Worm (Caenorhabditis elegans) whole organism, young adult: ENCODE results near the gene mpk-1.

Experiments
- C06A6.2 ChIP-seq: fragments of 200-800 bp; sonication (Bioruptor generic); conservative IDR thresholded peaks from 2 replicates; pipeline ENCODE4 v1.3.6; 2022; ENCODE audit warnings: missing genetic modification characterization, missing compliant biosample characterization
- aptf-3 ChIP-seq: fragments of 200-800 bp; sonication (Bioruptor generic); IDR thresholded peaks from 2 replicates; pipeline ENCODE4 v1.3.6; 2022; ENCODE audit warnings: missing genetic modification characterization, missing compliant biosample characterization
- ceh-91 ChIP-seq: fragments of 200-800 bp; sonication (Bioruptor generic); IDR thresholded peaks from 2 replicates; pipeline ENCODE4 v1.3.6; 2022; ENCODE audit warnings: missing genetic modification reagents, missing genetic modification characterization, missing compliant biosample characterization
- hlh-26 ChIP-seq: fragments of 200-800 bp; sonication (Bioruptor generic); conservative IDR thresholded peaks from 2 replicates; pipeline ENCODE4 v1.3.6; 2022; ENCODE audit warnings: missing genetic modification reagents, missing genetic modification characterization, missing compliant biosample characterization
- hmg-20 ChIP-seq: fragments of 200-800 bp; sonication (Bioruptor generic); IDR thresholded peaks from 2 replicates; pipeline ENCODE4 v1.3.6; 2022; ENCODE audit warnings: missing genetic modification reagents, missing genetic modification characterization, missing compliant biosample characterization
- let-607 ChIP-seq, 2 experiments: fragments of 200-800 bp in 1 of 2; sonication (Bioruptor generic) in 1 of 2; sonication (generic microtip) in 1 of 2; optimal IDR thresholded peaks; 2 replicates each; lab custom pipeline; 2016 to 2018; ENCODE audit warnings: mild to moderate bottlenecking in 2 of 2, missing compliant biosample characterization in 2 of 2, missing genetic modification characterization in 2 of 2, moderate library complexity in 2 of 2, missing genotype in 1 of 2
- snpc-1.1 ChIP-seq: sonication (generic microtip); optimal IDR thresholded peaks from 2 replicates; lab custom pipeline; 2017; ENCODE audit warnings: missing genetic modification characterization, mild to moderate bottlenecking, missing compliant biosample characterization, antibody characterized with exemption, moderate library complexity, missing genotype, missing genetic modification reagents; ENCODE audit not compliant: insufficient read depth
- snpc-4 ChIP-seq, 5 experiments: fragments of 150-350 bp in 1 of 5; sonication (generic microtip) in 4 of 5; optimal IDR thresholded peaks; 2 replicates each; lab custom pipeline; 2014 to 2018; ENCODE audit warnings: missing genetic modification characterization in 5 of 5, missing biosample characterization in 3 of 5, antibody characterized with exemption in 2 of 5, mild to moderate bottlenecking in 2 of 5, missing compliant biosample characterization in 2 of 5, missing genotype in 2 of 5, moderate library complexity in 2 of 5, missing genetic modification reagents in 1 of 5
- somi-1 ChIP-seq: fragments of 200-800 bp; sonication (Bioruptor generic); optimal IDR thresholded peaks from 2 replicates; lab custom pipeline; 2018; ENCODE audit warnings: mild to moderate bottlenecking, missing genetic modification characterization, missing compliant biosample characterization
- unc-62 ChIP-seq: fragments of 150-350 bp; optimal IDR thresholded peaks from 2 replicates; lab custom pipeline; 2014; ENCODE audit warnings: missing biosample characterization, missing genetic modification reagents, missing genetic modification characterization
- ztf-3 ChIP-seq: fragments of 200-800 bp; sonication (Bioruptor generic); optimal IDR thresholded peaks from 2 replicates; lab custom pipeline; 2018; ENCODE audit warnings: mild to moderate bottlenecking, missing genetic modification characterization, missing compliant biosample characterization

DNA sequence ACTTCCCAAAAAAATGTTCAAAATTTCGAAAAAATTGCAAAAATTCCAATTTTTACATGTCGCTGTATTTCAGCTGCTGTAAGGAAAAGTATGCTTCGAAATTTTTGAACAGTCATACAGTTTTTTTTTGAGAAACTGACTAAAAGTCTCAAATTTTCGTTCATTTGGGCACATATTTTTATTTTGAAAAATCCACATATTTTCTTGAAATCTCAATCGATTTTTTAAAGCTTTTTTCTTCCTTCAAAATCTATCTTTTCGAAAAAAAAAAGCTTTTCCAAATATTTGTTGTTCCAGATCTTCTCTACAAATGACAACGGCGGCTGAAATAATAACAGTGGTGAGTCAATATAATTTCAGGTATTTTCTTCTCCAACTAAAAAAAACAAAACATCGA is 30.9 kb downstream of the mpk-1 start, which contains the start of gene asd-1:
- TF ChIP-seq C06A6.2 (GFP tag; lab: Robert Waterston, UW) = no peak
- no peak for TF ChIP-seq somi-1 (GFP tag; lab: Kevin White, UChicago)
- no peak for TF ChIP-seq unc-62 (GFP tag; lab: Kevin White, UChicago)
- no peak for TF ChIP-seq ztf-3
- TF ChIP-seq hlh-26 (GFP tag; lab: Robert Waterston, UW) = no peak
- TF ChIP-seq aptf-3 (GFP tag; lab: Robert Waterston, UW) = no peak
- no peak for TF ChIP-seq snpc-1.1 (tag; lab: Kevin White, UChicago)
- TF ChIP-seq ceh-91 (GFP tag; lab: Robert Waterston, UW) = no peak
- no peak for TF ChIP-seq let-607 (tag; optimal IDR thresholded peaks at IDR 0.05; lab: Kevin White, UChicago)
- no peak for TF ChIP-seq snpc-4 (GFP tag; optimal IDR thresholded peaks at IDR 0.05; lab: Kevin White, UChicago)
- TF ChIP-seq snpc-4 (tag; optimal IDR thresholded peaks at IDR 0.05; lab: Kevin White, UChicago) = no peak
- TF ChIP-seq hmg-20 (GFP tag; lab: Robert Waterston, UW) = no peak
